Fruit fly (Drosophila melanogaster) whole organism, pupa: ENCODE results near the gene Smg6.

Experiments
- CG10348 ChIP-seq: fragments of 200-800 bp; sonication (Bioruptor generic); IDR thresholded peaks from 2 replicates; pipeline ENCODE4 v1.3.6; 2022; ENCODE audit warnings: missing biosample characterization, missing genetic modification characterization
- CG12605 ChIP-seq: fragments of 200-800 bp; sonication (Bioruptor generic); IDR thresholded peaks from 2 replicates; pipeline ENCODE4 v1.3.6; 2022; ENCODE audit warnings: missing biosample characterization, missing genetic modification characterization
- CG13204 ChIP-seq: fragments of 200-800 bp; sonication (Bioruptor generic); optimal IDR thresholded peaks from 2 replicates; lab custom pipeline; 2018; ENCODE audit warnings: missing biosample characterization, mild to moderate bottlenecking, missing genetic modification characterization, moderate library complexity
- CG14655 ChIP-seq: fragments of 200-800 bp; sonication (Bioruptor generic); optimal IDR thresholded peaks from 3 replicates; lab custom pipeline; 2017; ENCODE audit warnings: mild to moderate bottlenecking, missing biosample characterization, missing genetic modification reagents, missing genetic modification characterization
- CG15710 ChIP-seq: fragments of 200-800 bp; sonication (Bioruptor generic); optimal IDR thresholded peaks from 2 replicates; lab custom pipeline; 2018; ENCODE audit warnings: missing biosample characterization, mild to moderate bottlenecking, missing genetic modification characterization, moderate library complexity
- CG17806 ChIP-seq: fragments of 200-800 bp; sonication (Bioruptor generic); optimal IDR thresholded peaks from 2 replicates; lab custom pipeline; 2018; ENCODE audit warnings: missing biosample characterization, mild to moderate bottlenecking, missing genetic modification characterization, moderate library complexity
- CG32121 ChIP-seq: fragments of 200-800 bp; sonication (Bioruptor generic); IDR thresholded peaks from 2 replicates; pipeline ENCODE4 v1.3.6; 2022; ENCODE audit warnings: missing biosample characterization, missing genetic modification characterization
- CG4496 ChIP-seq: fragments of 200-800 bp; sonication (Bioruptor generic); IDR thresholded peaks from 3 replicates; pipeline ENCODE4 v1.3.6; 2022; ENCODE audit warnings: missing biosample characterization, missing genetic modification characterization
- CG8159 ChIP-seq: fragments of 200-800 bp; sonication (Bioruptor generic); optimal IDR thresholded peaks from 3 replicates; lab custom pipeline; 2018; ENCODE audit warnings: missing biosample characterization, mild to moderate bottlenecking, missing genetic modification characterization, moderate library complexity
- CG8301 ChIP-seq: fragments of 200-800 bp; sonication (Bioruptor generic); optimal IDR thresholded peaks from 2 replicates; lab custom pipeline; 2018; ENCODE audit warnings: missing biosample characterization, mild to moderate bottlenecking, missing genetic modification characterization
- CG9948 ChIP-seq: fragments of 200-800 bp; sonication (Bioruptor generic); optimal IDR thresholded peaks from 2 replicates; lab custom pipeline; 2018; ENCODE audit warnings: missing biosample characterization, mild to moderate bottlenecking, missing genetic modification characterization, moderate library complexity
- D1 ChIP-seq: fragments of 200-800 bp; sonication (Bioruptor generic); optimal IDR thresholded peaks from 2 replicates; lab custom pipeline; 2018; ENCODE audit warnings: missing biosample characterization, mild to moderate bottlenecking, missing genetic modification characterization, moderate library complexity
- EcR ChIP-seq: fragments of 200-800 bp; sonication (Bioruptor generic); optimal IDR thresholded peaks from 3 replicates; lab custom pipeline; 2019; ENCODE audit warnings: missing biosample characterization, missing genetic modification characterization, mild to moderate bottlenecking, moderate library complexity, missing genetic modification reagents
- Ets98B ChIP-seq: fragments of 200-800 bp; sonication (Bioruptor generic); IDR thresholded peaks from 2 replicates; pipeline ENCODE4 v1.3.6; 2022; ENCODE audit warnings: missing biosample characterization, missing genetic modification characterization
- Pif1A ChIP-seq: fragments of 200-800 bp; sonication (Bioruptor generic); optimal IDR thresholded peaks from 3 replicates; lab custom pipeline; 2016; ENCODE audit warnings: missing biosample characterization, missing genetic modification characterization
- Pif1B ChIP-seq: fragments of 200-800 bp; sonication (Bioruptor generic); optimal IDR thresholded peaks from 3 replicates; lab custom pipeline; 2016; ENCODE audit warnings: missing biosample characterization, missing genetic modification characterization
- Snoo ChIP-seq: fragments of 200-800 bp; sonication (Bioruptor generic); optimal IDR thresholded peaks from 3 replicates; lab custom pipeline; 2017; ENCODE audit warnings: missing biosample characterization, mild to moderate bottlenecking, missing genetic modification characterization, inconsistent platforms
- fd96Ca ChIP-seq: fragments of 200-800 bp; sonication (Bioruptor generic); IDR thresholded peaks from 3 replicates; pipeline ENCODE4 v1.3.6; 2022; ENCODE audit warnings: missing biosample characterization, missing genetic modification characterization
- rn ChIP-seq: fragments of 200-800 bp; sonication (Bioruptor generic); IDR thresholded peaks from 2 replicates; pipeline ENCODE4 v1.3.6; 2022; ENCODE audit warnings: missing biosample characterization, missing genetic modification characterization

Smg6 gene

dm6 chr3R:25033142-25033586, at the start of gene Smg6:
Gene Smg6, minus strand, starts transcription at chr3R:25033465.
- no peak for TF ChIP-seq Pif1B (GFP tag; lab: Kevin White, UChicago)
- TF ChIP-seq CG4496 (GFP tag; lab: Robert Waterston, UW), result no peak
- no peak for TF ChIP-seq CG8301
- no peak for TF ChIP-seq fd96Ca (GFP tag; lab: Robert Waterston, UW)
- no peak for TF ChIP-seq Ets98B (GFP tag; lab: Robert Waterston, UW)
- TF ChIP-seq CG14655 (GFP tag; lab: Kevin White, UChicago), result no peak

dm6 chr3R:25082348-25082747, 49.1 kb upstream of the Smg6 start, which contains the start of gene fd96Ca:
Gene fd96Ca, plus strand, starts transcription at chr3R:25082684.
- no peak for TF ChIP-seq CG12605 (GFP tag; lab: Robert Waterston, UW)
- TF ChIP-seq CG32121 (GFP tag; lab: Robert Waterston, UW), result no peak
- no peak for TF ChIP-seq CG8301
- TF ChIP-seq CG4496 (GFP tag; lab: Robert Waterston, UW), result 0 out of 3 replicates have a peak, but pooled peaks have one; percentile 42
- TF ChIP-seq CG15710 (tag; lab: Kevin White, UChicago), result no peak
- TF ChIP-seq CG8159 (tag; lab: Kevin White, UChicago), result no peak
- TF ChIP-seq Ets98B (GFP tag; lab: Robert Waterston, UW), result no peak
- no peak for TF ChIP-seq Snoo (tag; lab: Kevin White, UChicago)
- no peak for TF ChIP-seq rn (GFP tag; lab: Robert Waterston, UW)
- no peak for TF ChIP-seq Pif1A
- TF ChIP-seq CG13204 (GFP tag; lab: Kevin White, UChicago), result peak; percentile 87

- no peak for TF ChIP-seq CG8301
- peak; percentile 46; the same call in 1 of the 2 replicates for TF ChIP-seq CG32121 (GFP tag; lab: Robert Waterston, UW)
Observed at dm6 chr3R:25080446-25080845, 47.2 kb upstream of the Smg6 start.

- no peak for TF ChIP-seq CG4496 (GFP tag; lab: Robert Waterston, UW)
- TF ChIP-seq CG8159 (tag; lab: Kevin White, UChicago), result no peak
- no peak for TF ChIP-seq CG10348 (GFP tag; lab: Robert Waterston, UW)
- no peak for TF ChIP-seq D1 (tag; lab: Kevin White, UChicago)
- no peak for TF ChIP-seq EcR
- TF ChIP-seq Pif1B (GFP tag; lab: Kevin White, UChicago), result no peak
- no peak for TF ChIP-seq CG9948 (tag; lab: Kevin White, UChicago)
Observed at dm6 chr3R:25078665-25079064, 45.4 kb upstream of the Smg6 start.

- no peak for TF ChIP-seq CG12605 (GFP tag; lab: Robert Waterston, UW)
- TF ChIP-seq rn (GFP tag; lab: Robert Waterston, UW), result no peak
- no peak for TF ChIP-seq D1 (tag; lab: Kevin White, UChicago)
- no peak for TF ChIP-seq CG13204 (GFP tag; lab: Kevin White, UChicago)
- TF ChIP-seq CG10348 (GFP tag; lab: Robert Waterston, UW), result no peak
- TF ChIP-seq CG32121 (GFP tag; lab: Robert Waterston, UW), result no peak
- TF ChIP-seq CG4496 (GFP tag; lab: Robert Waterston, UW), result no peak
- no peak for TF ChIP-seq CG8301
- TF ChIP-seq, all 21 proteins: peak for 0
Observed at dm6 chr3R:25077280-25077820, 44.1 kb upstream of the Smg6 start.

- peak; percentile 58 for TF ChIP-seq CG8159 (tag; lab: Kevin White, UChicago)
- no peak for TF ChIP-seq CG15710 (tag; lab: Kevin White, UChicago)
Observed at dm6 chr3R:25074558-25074964, 41.3 kb upstream of the Smg6 start, which contains the start of the genes shams and CG11920. Gene shams, minus strand, starts transcription at chr3R:25074607. Gene CG11920, plus strand, starts transcription at chr3R:25074877.

- TF ChIP-seq CG13204 (GFP tag; lab: Kevin White, UChicago), result no peak
Observed at dm6 chr3R:25070871-25071270, 37.6 kb upstream of the Smg6 start, which contains the start of gene CG11836. Gene CG11836, plus strand, starts transcription at chr3R:25071126.

- TF ChIP-seq CG32121 (GFP tag; lab: Robert Waterston, UW), result peak; percentile 42; the same call in 1 of the 2 replicates
- no peak for TF ChIP-seq rn (GFP tag; lab: Robert Waterston, UW)
- TF ChIP-seq CG4496 (GFP tag; lab: Robert Waterston, UW), result no peak; the same call in 2 of the 3 replicates
- no peak for TF ChIP-seq CG9948 (tag; lab: Kevin White, UChicago)
- TF ChIP-seq Snoo (tag; lab: Kevin White, UChicago), result peak; percentile 21
- TF ChIP-seq CG15710 (tag; lab: Kevin White, UChicago), result peak; percentile 53
- peak; percentile 28 for TF ChIP-seq CG17806 (tag; lab: Kevin White, UChicago)
- TF ChIP-seq, all 21 proteins: peak for 4
Observed at dm6 chr3R:25069569-25069968, 36.3 kb upstream of the Smg6 start, which contains the start of the genes Stt3B and CG11839. Gene Stt3B, minus strand, starts transcription at chr3R:25069637. Gene CG11839, plus strand, starts transcription at chr3R:25069927.
